Fruit fly (Drosophila melanogaster) Kc167 (cell line): ENCODE data around the gene CG18404.

Experiments
- Myc ChIP-seq: fragments of >200 bp; optimal IDR thresholded peaks from 2 replicates; lab custom pipeline; 2017; ENCODE audit warnings: missing external identifiers
- Sin3A ChIP-seq: fragments of >200 bp; optimal IDR thresholded peaks from 2 replicates; lab custom pipeline; 2018; ENCODE audit warnings: missing external identifiers
- h ChIP-seq: fragments of >200 bp; optimal IDR thresholded peaks from 3 replicates; lab custom pipeline; 2018; ENCODE audit warnings: missing external identifiers
- insv ChIP-seq: fragments of >200 bp; optimal IDR thresholded peaks from 3 replicates; lab custom pipeline; 2018; ENCODE audit warnings: missing external identifiers
- ttk ChIP-seq: sonication (Bioruptor generic); optimal IDR thresholded peaks from 2 replicates; lab custom pipeline; 2017; ENCODE audit warnings: missing external identifiers

- TF ChIP-seq Myc (lab: Kevin White, UChicago) (no peak), h (lab: Kevin White, UChicago) (no peak), ttk (lab: Kevin White, UChicago) (no peak), Sin3A (no peak), insv (lab: Kevin White, UChicago) (no peak)
Measured at dm6 chr3R:30263708-30264107, 10.7 kb downstream of the CG18404 start.
